Fruit fly (Drosophila melanogaster): ENCODE measurements around the gene CG9641.

Gene CG9641

DNA sequence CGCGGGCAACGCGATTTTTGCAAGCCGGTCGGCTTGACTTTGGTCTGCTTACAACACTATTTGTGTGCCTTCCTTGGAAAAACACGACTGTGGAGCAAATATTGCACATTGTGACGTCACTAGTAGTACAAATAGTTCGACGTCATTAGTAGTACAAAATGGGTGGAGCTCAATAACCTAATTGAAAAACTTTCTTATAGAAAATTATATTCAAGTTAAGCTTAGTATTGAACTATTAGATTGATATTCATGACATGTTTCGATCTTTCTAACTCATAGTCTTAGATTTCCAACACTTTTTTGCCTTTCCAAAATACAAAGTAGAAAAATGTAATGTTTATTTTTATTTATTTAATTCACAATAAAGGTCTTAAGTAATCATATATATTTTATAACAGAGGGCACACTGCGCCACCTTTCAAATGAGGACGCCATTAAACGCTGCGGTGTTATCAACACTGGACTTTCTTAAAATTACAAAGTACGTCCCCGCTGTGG, 4.2 kb downstream of the CG9641 start, which contains the start of the genes Rrp1 and gammaTub23C (continued):
- TF ChIP-seq CG12104 (GFP tag; optimal IDR thresholded peaks at IDR 0.05) (peak; percentile 93), Hr51 (GFP tag; optimal IDR thresholded peaks at IDR 0.05) (peak; percentile 85 to 91), toy (GFP tag; IDR thresholded peaks at IDR 0.05) (0 out of 2 replicates have a peak, but pooled peaks have one; percentile 17), PHDP (tag; optimal IDR thresholded peaks at IDR 0.05) (peak; percentile 88), usp (GFP tag; optimal IDR thresholded peaks at IDR 0.05) (no peak), tap (tag; optimal IDR thresholded peaks at IDR 0.05) (peak; percentile 78), CG15514 (GFP tag; optimal IDR thresholded peaks at IDR 0.05) (peak; percentile 72), CG11695 (GFP tag; IDR thresholded peaks at IDR 0.05) (peak; percentile 86), CG15011 (GFP tag; optimal IDR thresholded peaks at IDR 0.05) (peak; percentile 87), CoRest (tag; optimal IDR thresholded peaks at IDR 0.05) (peak; percentile 97), prd (optimal IDR thresholded peaks at IDR 0.05) (no peak), prd (GFP tag; IDR thresholded peaks at IDR 0.05) (peak; percentile 93), CG6175 (GFP tag; IDR thresholded peaks at IDR 0.05) (0 out of 3 replicates have a peak, but pooled peaks have one; percentile 33), sens-2 (GFP tag; IDR thresholded peaks at IDR 0.05) (peak; percentile 64), salm (tag; optimal IDR thresholded peaks at IDR 0.05) (peak; percentile 61), ttk (GFP tag; IDR thresholded peaks at IDR 0.05) (peak; percentile 80), Vsx1 (GFP tag; optimal IDR thresholded peaks at IDR 0.05) (no peak), Side (GFP tag; optimal IDR thresholded peaks at IDR 0.05) (peak; percentile 63), Dll (GFP tag; IDR thresholded peaks at IDR 0.05; ENCODE audit: partially characterized antibody) (no peak), lmd (GFP tag; IDR thresholded peaks at IDR 0.05) (peak; percentile 90), wdn (GFP tag; IDR thresholded peaks at IDR 0.05) (no peak; the same call in 1 of the 2 replicates), Oli (tag; optimal IDR thresholded peaks at IDR 0.05) (peak; percentile 93), h (optimal IDR thresholded peaks at IDR 0.05) (no peak), amos (GFP tag; IDR thresholded peaks at IDR 0.05; ENCODE audit: partially characterized antibody) (peak; percentile 15; the same call in 1 of the 2 replicates), CG8765 (GFP tag; IDR thresholded peaks at IDR 0.05) (peak; percentile 61; the same call in 1 of the 2 replicates), chn (GFP tag; optimal IDR thresholded peaks at IDR 0.05) (peak; percentile 82), CTCF (GFP tag; optimal IDR thresholded peaks at IDR 0.05) (peak; percentile 48), dmrt99B (tag; optimal IDR thresholded peaks at IDR 0.05) (peak; percentile 89), CG10543 (GFP tag; optimal IDR thresholded peaks at IDR 0.05) (peak; percentile 89), Ptx1 (GFP tag; IDR thresholded peaks at IDR 0.05) (peak; percentile 92), al (GFP tag; IDR thresholded peaks at IDR 0.05) (peak; percentile 87), pzg (GFP tag; optimal IDR thresholded peaks at IDR 0.05) (peak; percentile 35), CG30431 (GFP tag; optimal IDR thresholded peaks at IDR 0.05) (peak; percentile 88), CG16779 (GFP tag; IDR thresholded peaks at IDR 0.05) (no peak), CG4707 (GFP tag; optimal IDR thresholded peaks at IDR 0.05) (peak; percentile 47), MBD-R2 (GFP tag; IDR thresholded peaks at IDR 0.05) (peak; percentile 76), mirr (GFP tag; optimal IDR thresholded peaks at IDR 0.05) (peak; percentile 51), Atf3 (GFP tag; optimal IDR thresholded peaks at IDR 0.05) (peak; percentile 85), CG18619 (GFP tag; optimal IDR thresholded peaks at IDR 0.05) (peak; percentile 94), CG4854 (GFP tag; optimal IDR thresholded peaks at IDR 0.05) (peak; percentile 76), hkb (optimal IDR thresholded peaks at IDR 0.05) (no peak), hkb (GFP tag; IDR thresholded peaks at IDR 0.05) (peak; percentile 78), Fer3 (tag; optimal IDR thresholded peaks at IDR 0.05) (peak; percentile 78), Blimp-1 (GFP tag; optimal IDR thresholded peaks at IDR 0.05) (peak; percentile 80), zfh1 (GFP tag; IDR thresholded peaks at IDR 0.05) (peak; percentile 70), ssp (GFP tag; IDR thresholded peaks at IDR 0.05) (peak; percentile 80), repo (GFP tag; optimal IDR thresholded peaks at IDR 0.05) (no peak), ab (GFP tag; optimal IDR thresholded peaks at IDR 0.05) (peak; percentile 48), otp (GFP tag; IDR thresholded peaks at IDR 0.05) (peak; percentile 46; the same call in 1 of the 3 replicates), CG1024 (GFP tag; IDR thresholded peaks at IDR 0.05) (peak; percentile 66; the same call in 1 of the 2 replicates), D19A (tag; optimal IDR thresholded peaks at IDR 0.05) (peak; percentile 83), sob (GFP tag; IDR thresholded peaks at IDR 0.05) (peak; percentile 76; the same call in 1 of the 2 replicates)

Data from whole organism, embryonic.